Worm (Caenorhabditis elegans) whole organism, L1 larva: ENCODE results near the gene F58A4.1.
A peak's percentile ranks its signal among the peaks of the same experiment; 100 is the strongest.

ENCODE experiments used
- C04F5.9 ChIP-seq: sonication (generic microtip); optimal IDR thresholded peaks from 2 replicates; lab custom pipeline; 2016; ENCODE audit warnings: missing genetic modification characterization, missing compliant biosample characterization
- C34B4.2 ChIP-seq: sonication (generic microtip); optimal IDR thresholded peaks from 2 replicates; lab custom pipeline; 2017; ENCODE audit warnings: mild to moderate bottlenecking, missing genetic modification characterization, missing compliant biosample characterization
- F16B12.6 ChIP-seq: fragments of 150-350 bp; optimal IDR thresholded peaks from 2 replicates; lab custom pipeline; 2014; ENCODE audit warnings: missing biosample characterization, missing genetic modification characterization
- Y116A8C.19 ChIP-seq: sonication (generic microtip); optimal IDR thresholded peaks from 2 replicates; lab custom pipeline; 2016; ENCODE audit warnings: missing compliant biosample characterization, missing genetic modification characterization, borderline replicate concordance
- aha-1 ChIP-seq: fragments of 150-350 bp; optimal IDR thresholded peaks from 2 replicates; lab custom pipeline; 2014; ENCODE audit warnings: missing biosample characterization, missing genetic modification characterization
- blmp-1 ChIP-seq: fragments of 150-350 bp; optimal IDR thresholded peaks from 2 replicates; lab custom pipeline; 2014; ENCODE audit warnings: missing biosample characterization, missing genetic modification characterization
- ceh-63 ChIP-seq: fragments of 200-800 bp; sonication (Bioruptor generic); optimal IDR thresholded peaks from 2 replicates; lab custom pipeline; 2018; ENCODE audit warnings: mild to moderate bottlenecking, missing genetic modification characterization, missing compliant biosample characterization
- ceh-82 ChIP-seq, 3 experiments: fragments of 150-350 bp in 1 of 3; sonication (generic microtip) in 2 of 3; optimal IDR thresholded peaks; 2 replicates each; lab custom pipeline; 2014 to 2017; ENCODE audit warnings: missing biosample characterization in 3 of 3, missing genetic modification characterization in 3 of 3
- dpl-1 ChIP-seq, 3 experiments: fragments of 150-350 bp in 2 of 3; sonication (generic microtip) in 1 of 3; optimal IDR thresholded peaks; 2 replicates each; lab custom pipeline; 2014 to 2017; ENCODE audit warnings: missing biosample characterization in 3 of 3, missing genetic modification characterization in 3 of 3, missing genetic modification reagents in 3 of 3
- efl-1 ChIP-seq, 4 experiments: fragments of 150-350 bp; optimal IDR thresholded peaks in 3 of 4; peaks in 1 of 4; 1 replicate in 1 of 4; 2 replicates in 3 of 4; lab custom pipeline; 2014; ENCODE audit warnings: missing biosample characterization in 2 of 4, missing genetic modification characterization in 2 of 4, missing genetic modification reagents in 2 of 4
- ets-5 ChIP-seq: fragments of 200-800 bp; sonication (Bioruptor generic); IDR thresholded peaks from 2 replicates; pipeline ENCODE4 v1.3.6; 2022; ENCODE audit warnings: missing genetic modification characterization, missing compliant biosample characterization
- fkh-10 ChIP-seq: sonication (generic microtip); optimal IDR thresholded peaks from 2 replicates; lab custom pipeline; 2017; ENCODE audit warnings: missing biosample characterization, missing genetic modification reagents, missing genetic modification characterization
- grh-1 ChIP-seq: fragments of 200-800 bp; sonication (Bioruptor generic); IDR thresholded peaks from 2 replicates; pipeline ENCODE4 v1.3.6; 2022; ENCODE audit warnings: missing genetic modification reagents, missing genetic modification characterization, missing compliant biosample characterization
- lin-13 ChIP-seq: fragments of 150-350 bp; optimal IDR thresholded peaks from 2 replicates; lab custom pipeline; 2014; ENCODE audit warnings: missing biosample characterization, missing genetic modification reagents, missing genetic modification characterization
- lin-35 ChIP-seq, 2 experiments: fragments of 150-350 bp; optimal IDR thresholded peaks; 2 replicates each; lab custom pipeline; 2014; ENCODE audit warnings: missing biosample characterization in 2 of 2, missing genetic modification characterization in 2 of 2, missing genetic modification reagents in 2 of 2
- lsy-2 ChIP-seq, 2 experiments: fragments of 150-350 bp; optimal IDR thresholded peaks; 2 replicates each; lab custom pipeline; 2014; ENCODE audit warnings: missing biosample characterization in 2 of 2, missing genetic modification characterization in 2 of 2
- mab-9 ChIP-seq: fragments of 200-800 bp; sonication (Bioruptor generic); IDR thresholded peaks from 2 replicates; pipeline ENCODE4 v1.3.6; 2022; ENCODE audit warnings: missing genetic modification reagents, missing genetic modification characterization, missing compliant biosample characterization
- mep-1 ChIP-seq: fragments of 150-350 bp; optimal IDR thresholded peaks from 2 replicates; lab custom pipeline; 2014; ENCODE audit warnings: missing biosample characterization, missing genetic modification characterization
- nhr-19 ChIP-seq: fragments of 200-800 bp; sonication (Bioruptor generic); conservative IDR thresholded peaks from 2 replicates; pipeline ENCODE4 v1.3.6; 2022; ENCODE audit warnings: missing genetic modification characterization, missing compliant biosample characterization
- nhr-237 ChIP-seq: fragments of 150-350 bp; optimal IDR thresholded peaks from 2 replicates; lab custom pipeline; 2014; ENCODE audit warnings: missing biosample characterization, missing genetic modification characterization
- nhr-71 ChIP-seq: sonication (generic microtip); optimal IDR thresholded peaks from 2 replicates; lab custom pipeline; 2016; ENCODE audit warnings: mild to moderate bottlenecking, missing genetic modification characterization, moderate library complexity, missing compliant biosample characterization
- nhr-76 ChIP-seq: sonication (generic microtip); optimal IDR thresholded peaks from 2 replicates; lab custom pipeline; 2017; ENCODE audit warnings: missing biosample characterization, missing genetic modification characterization
- nhr-77 ChIP-seq: fragments of 150-350 bp; optimal IDR thresholded peaks from 2 replicates; lab custom pipeline; 2014; ENCODE audit warnings: missing biosample characterization, missing genetic modification characterization
- nhr-85 ChIP-seq: sonication (generic microtip); peaks from one replicate; lab custom pipeline; 2016; ENCODE audit warnings: missing genetic modification characterization, inconsistent platforms, missing compliant biosample characterization
- pax-3 ChIP-seq: fragments of 200-800 bp; sonication (Bioruptor generic); optimal IDR thresholded peaks from 2 replicates; lab custom pipeline; 2018; ENCODE audit warnings: mild to moderate bottlenecking, missing genetic modification characterization, moderate library complexity, missing compliant biosample characterization
- rnt-1 ChIP-seq: sonication (generic microtip); optimal IDR thresholded peaks from 2 replicates; lab custom pipeline; 2016; ENCODE audit warnings: mild to moderate bottlenecking, missing genetic modification characterization, moderate library complexity, missing compliant biosample characterization
- snu-23 ChIP-seq: sonication (generic microtip); optimal IDR thresholded peaks from 2 replicates; lab custom pipeline; 2016; ENCODE audit warnings: missing genetic modification characterization, missing compliant biosample characterization
- tlp-1 ChIP-seq: fragments of 150-350 bp; optimal IDR thresholded peaks from 2 replicates; lab custom pipeline; 2014; ENCODE audit warnings: missing biosample characterization, missing genetic modification characterization
- unc-86 ChIP-seq: sonication (generic microtip); optimal IDR thresholded peaks from 2 replicates; lab custom pipeline; 2016; ENCODE audit warnings: missing genetic modification characterization, missing compliant biosample characterization
- unc-98 ChIP-seq: fragments of 200-800 bp; sonication (Bioruptor generic); IDR thresholded peaks from 2 replicates; pipeline ENCODE4 v1.3.6; 2022; ENCODE audit warnings: missing genetic modification characterization, missing compliant biosample characterization
- vab-15 ChIP-seq: sonication (generic microtip); optimal IDR thresholded peaks from 2 replicates; lab custom pipeline; 2017; ENCODE audit warnings: missing genotype, mild to moderate bottlenecking, missing genetic modification characterization, missing compliant biosample characterization
- xbp-1 ChIP-seq: sonication (generic microtip); optimal IDR thresholded peaks from 2 replicates; lab custom pipeline; 2016; ENCODE audit warnings: missing genetic modification characterization, missing compliant biosample characterization
- zag-1 ChIP-seq: fragments of 150-350 bp; optimal IDR thresholded peaks from 2 replicates; lab custom pipeline; 2014; ENCODE audit warnings: missing biosample characterization, missing genetic modification characterization
- zip-4 ChIP-seq: fragments of 200-800 bp; sonication (Bioruptor generic); optimal IDR thresholded peaks from 2 replicates; lab custom pipeline; 2018; ENCODE audit warnings: mild to moderate bottlenecking, missing genetic modification characterization, moderate library complexity, missing compliant biosample characterization

F58A4.1 gene

DNA sequence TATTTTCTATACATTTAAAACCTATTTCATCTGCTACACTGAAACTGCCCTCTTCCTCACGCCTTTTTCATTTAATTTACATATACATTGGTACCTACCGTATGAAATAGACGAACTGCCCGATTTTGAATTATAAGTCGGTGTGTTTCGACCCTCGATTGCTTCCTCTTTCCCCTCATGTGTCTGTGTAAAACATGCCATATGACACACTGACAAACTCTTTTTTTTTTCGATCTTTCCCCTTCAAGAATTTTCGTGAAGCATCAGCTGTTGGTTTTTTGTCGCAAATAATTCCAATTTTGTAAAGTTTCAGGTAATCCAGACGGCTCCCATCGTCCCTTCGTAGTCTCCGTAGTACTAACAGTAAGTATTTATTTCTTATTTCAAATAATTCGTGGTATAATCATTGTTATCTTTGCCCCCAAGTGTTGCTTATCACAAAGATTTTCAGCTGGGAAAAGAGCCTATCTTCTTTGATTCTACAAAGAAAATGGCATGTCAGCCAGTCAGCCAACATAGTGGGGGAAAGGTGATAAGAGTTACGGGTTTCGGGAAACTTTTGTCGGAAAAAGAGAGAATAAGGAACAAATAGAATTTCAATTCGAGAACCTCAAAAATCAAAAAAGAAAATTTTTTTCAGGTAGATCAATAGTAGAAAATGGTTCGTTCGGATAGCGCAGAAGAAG, 23.7 kb downstream of the F58A4.1 start (continued):
- TF ChIP-seq efl-1 (optimal IDR thresholded peaks at IDR 0.05; lab: Kevin White, UChicago) (no peak), efl-1 (GFP tag; optimal IDR thresholded peaks at IDR 0.05 in 1 of 2; lab: Kevin White, UChicago) (peak in 1 of 2 experiments; percentile 90), ets-5 (GFP tag; lab: Robert Waterston, UW) (no peak), snu-23 (GFP tag; lab: Kevin White, UChicago) (peak; percentile 51), ceh-82 (tag; optimal IDR thresholded peaks at IDR 0.05; lab: Kevin White, UChicago) (no peak), zag-1 (tag; lab: Kevin White, UChicago) (no peak), rnt-1 (tag; lab: Kevin White, UChicago) (peak; percentile 33), Y116A8C.19 (tag; lab: Kevin White, UChicago) (no peak), nhr-71 (tag; lab: Kevin White, UChicago) (peak; percentile 54), pax-3 (tag; lab: Kevin White, UChicago) (no peak), grh-1 (GFP tag; lab: Robert Waterston, UW) (no peak), C34B4.2 (tag; lab: Kevin White, UChicago) (no peak), nhr-19 (GFP tag; lab: Robert Waterston, UW) (0 out of 2 replicates have a peak, but pooled peaks have one; percentile 1), nhr-77 (no peak), nhr-85 (tag; lab: Kevin White, UChicago) (peak; percentile 60)

ce11 chrIII:9623460-9623859, 25.2 kb downstream of the F58A4.1 start:
- TF ChIP-seq ceh-63 (peak; percentile 43), fkh-10 (GFP tag; lab: Kevin White, UChicago) (no peak)

DNA sequence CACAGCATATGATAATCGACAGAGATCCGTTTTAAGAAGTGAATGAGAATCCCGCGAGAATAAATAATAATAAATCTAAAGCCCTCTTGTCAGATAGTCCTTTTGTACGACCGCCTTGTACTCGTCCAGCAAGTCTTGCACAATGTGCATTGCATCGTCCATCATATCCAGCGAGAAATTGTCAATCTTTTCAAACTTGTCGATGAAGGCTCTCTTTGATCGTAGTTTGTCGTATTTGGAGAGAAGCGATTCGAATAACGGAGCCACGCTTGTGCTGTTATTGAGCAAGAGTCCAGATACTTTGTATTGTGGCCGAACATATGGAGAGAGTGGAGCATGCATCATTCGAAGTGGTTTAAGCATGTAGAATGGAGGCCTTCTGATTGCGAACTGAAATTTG, 28.3 kb downstream of the F58A4.1 start:
- TF ChIP-seq nhr-76 (tag; lab: Kevin White, UChicago) = no peak
- TF ChIP-seq unc-98 = no peak
- TF ChIP-seq rnt-1 (tag; lab: Kevin White, UChicago) = peak; percentile 19
- TF ChIP-seq nhr-237 = no peak
- TF ChIP-seq lin-13 (GFP tag; lab: Kevin White, UChicago) = no peak
- TF ChIP-seq nhr-77 = no peak

ce11 chrIII:9629054-9629453, 30.8 kb downstream of the F58A4.1 start, which contains the start of gene tbg-1:
tbg-1 (minus strand) TSS chrIII:9629154.
- no peak for TF ChIP-seq blmp-1
- no peak for TF ChIP-seq unc-86
- TF ChIP-seq dpl-1 (GFP tag; optimal IDR thresholded peaks at IDR 0.05; lab: Kevin White, UChicago) = no peak
- no peak for TF ChIP-seq tlp-1 (tag; lab: Kevin White, UChicago)
- no peak for TF ChIP-seq zip-4
- TF ChIP-seq lin-35 (GFP tag; optimal IDR thresholded peaks at IDR 0.05; lab: Kevin White, UChicago) = no peak
- TF ChIP-seq F16B12.6 (tag; lab: Kevin White, UChicago) = no peak
- no peak for TF ChIP-seq C04F5.9 (tag; lab: Kevin White, UChicago)
- no peak for TF ChIP-seq lsy-2 (tag; optimal IDR thresholded peaks at IDR 0.05; lab: Kevin White, UChicago)
- no peak for TF ChIP-seq efl-1 (optimal IDR thresholded peaks at IDR 0.05; lab: Kevin White, UChicago)
- no peak for TF ChIP-seq efl-1 (GFP tag; optimal IDR thresholded peaks at IDR 0.05 in 1 of 2; lab: Kevin White, UChicago)
- TF ChIP-seq mep-1 = no peak
- no peak for TF ChIP-seq nhr-76 (tag; lab: Kevin White, UChicago)
- TF ChIP-seq vab-15 (tag; lab: Kevin White, UChicago) = no peak
- no peak for TF ChIP-seq mab-9
- TF ChIP-seq ceh-82 (tag; optimal IDR thresholded peaks at IDR 0.05; lab: Kevin White, UChicago) = no peak
- TF ChIP-seq xbp-1 (tag; lab: Kevin White, UChicago) = no peak
- TF ChIP-seq grh-1 (GFP tag; lab: Robert Waterston, UW) = no peak
- no peak for TF ChIP-seq aha-1 (tag; lab: Kevin White, UChicago)
